Fruit fly (Drosophila melanogaster): ENCODE measurements around the gene Cyp6d5.

Gene Cyp6d5

DNA sequence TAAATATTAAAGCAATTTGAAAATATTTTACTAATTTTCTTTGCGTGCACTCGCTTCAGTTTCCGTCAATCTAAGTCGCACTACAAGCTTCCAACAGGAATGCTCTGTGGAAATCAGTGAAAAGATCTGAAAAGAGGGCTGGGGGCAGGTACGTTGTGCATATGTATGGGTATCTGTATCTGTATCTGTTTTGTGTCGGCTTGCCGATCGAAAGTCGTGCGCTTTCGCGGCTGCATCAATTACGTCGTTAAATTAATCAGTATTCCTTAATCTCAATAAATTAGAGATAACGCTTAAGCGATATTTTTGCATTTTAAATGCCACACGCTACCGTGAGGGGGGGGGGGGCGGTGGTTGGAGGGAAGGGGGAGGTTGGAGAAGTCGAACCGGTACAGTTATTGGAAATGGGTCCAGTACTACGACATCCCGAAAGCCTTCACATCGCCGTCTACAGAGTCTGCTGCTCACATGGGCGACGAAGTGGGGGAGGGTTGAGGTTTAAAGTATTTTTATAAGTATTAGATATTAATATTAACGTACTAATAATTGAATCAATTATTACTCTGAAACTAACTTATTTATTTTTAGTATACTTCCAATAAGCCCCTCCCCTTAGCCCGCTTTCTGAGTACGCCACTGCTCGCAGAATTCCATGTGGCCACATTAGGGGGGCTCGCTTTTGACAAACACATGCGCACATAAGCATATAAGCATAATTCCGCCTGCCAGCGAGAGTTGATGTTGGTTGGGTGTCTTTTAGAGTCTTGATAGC is 24.2 kb downstream of the Cyp6d5 start (continued):
- TF ChIP-seq Dek (tag; optimal IDR thresholded peaks at IDR 0.05) = peak; percentile 98
- TF ChIP-seq so (GFP tag; IDR thresholded peaks at IDR 0.05) = peak; percentile 98
- peak; percentile 74 for TF ChIP-seq ftz-f1 (GFP tag; optimal IDR thresholded peaks at IDR 0.05)
- peak; percentile 99 for TF ChIP-seq CG17359 (tag; optimal IDR thresholded peaks at IDR 0.05)
- peak; percentile 97 for TF ChIP-seq gce (GFP tag; IDR thresholded peaks at IDR 0.05)
- TF ChIP-seq hb (GFP tag; IDR thresholded peaks at IDR 0.05; ENCODE audit: partially characterized antibody) = no peak
- peak in 1 of 2 experiments; percentile 63 for TF ChIP-seq Hr78 (GFP tag; optimal IDR thresholded peaks at IDR 0.05)
- peak; percentile 58 for TF ChIP-seq maf-S (GFP tag; optimal IDR thresholded peaks at IDR 0.05)
- TF ChIP-seq CG9609 (GFP tag; optimal IDR thresholded peaks at IDR 0.05) = peak; percentile 65
- no peak for TF ChIP-seq cad (GFP tag; optimal IDR thresholded peaks at IDR 0.05)
- peak; percentile 94 for TF ChIP-seq CG4404 (GFP tag; IDR thresholded peaks at IDR 0.05)
- peak; percentile 87 for TF ChIP-seq Dad (GFP tag; optimal IDR thresholded peaks at IDR 0.05)
- TF ChIP-seq lov (optimal IDR thresholded peaks at IDR 0.05) = no peak
- peak; percentile 91 for TF ChIP-seq lov (GFP tag; IDR thresholded peaks at IDR 0.05)
- peak; percentile 95 for TF ChIP-seq CG43689 (GFP tag; IDR thresholded peaks at IDR 0.05)
- TF ChIP-seq CG9876 (GFP tag; optimal IDR thresholded peaks at IDR 0.05) = peak; percentile 61
- TF ChIP-seq insv (GFP tag; optimal IDR thresholded peaks at IDR 0.05) = peak in 1 of 2 experiments; percentile 59
- peak; percentile 93 for TF ChIP-seq Lim3 (GFP tag; IDR thresholded peaks at IDR 0.05)
- TF ChIP-seq Xrp1 (GFP tag; IDR thresholded peaks at IDR 0.05) = peak; percentile 98
- peak; percentile 64 for TF ChIP-seq her (GFP tag; optimal IDR thresholded peaks at IDR 0.05)
- no peak for TF ChIP-seq CG14965 (GFP tag; optimal IDR thresholded peaks at IDR 0.05; ENCODE audit: borderline replicate concordance)
- peak; percentile 95 for TF ChIP-seq CG32767 (GFP tag; IDR thresholded peaks at IDR 0.05)
- TF ChIP-seq HLHmδ (GFP tag; optimal IDR thresholded peaks at IDR 0.05) = no peak
- TF ChIP-seq ro (GFP tag; IDR thresholded peaks at IDR 0.05) = peak; percentile 96
- peak; percentile 94 for TF ChIP-seq GATAe (GFP tag; conservative IDR thresholded peaks at IDR 0.05)
- peak; percentile 76 for TF ChIP-seq CG15696 (tag; optimal IDR thresholded peaks at IDR 0.05)
- peak; percentile 81 for TF ChIP-seq CG14710 (tag; optimal IDR thresholded peaks at IDR 0.05)
- peak; percentile 85 for TF ChIP-seq aop (GFP tag; IDR thresholded peaks at IDR 0.05)
- TF ChIP-seq lab (GFP tag; optimal IDR thresholded peaks at IDR 0.05) = peak; percentile 99
- peak; percentile 93 for TF ChIP-seq CG16815 (GFP tag; optimal IDR thresholded peaks at IDR 0.05)
- TF ChIP-seq sc (optimal IDR thresholded peaks at IDR 0.05) = no peak
- TF ChIP-seq sc (GFP tag; optimal IDR thresholded peaks at IDR 0.05) = peak; percentile 91
- peak; percentile 12 for TF ChIP-seq pb (GFP tag; optimal IDR thresholded peaks at IDR 0.05)
- TF ChIP-seq CG10274 (GFP tag; optimal IDR thresholded peaks at IDR 0.05) = peak; percentile 92
- TF ChIP-seq CG13123 (GFP tag; optimal IDR thresholded peaks at IDR 0.05) = peak; percentile 92
- TF ChIP-seq Nf-YA (GFP tag; IDR thresholded peaks at IDR 0.05) = peak; percentile 93
- peak; percentile 93 for TF ChIP-seq peb (GFP tag; IDR thresholded peaks at IDR 0.05)
- TF ChIP-seq Chrac-16 (GFP tag; optimal IDR thresholded peaks at IDR 0.05) = peak; percentile 95
- TF ChIP-seq Asciz (GFP tag; optimal IDR thresholded peaks at IDR 0.05) = peak; percentile 96
- TF ChIP-seq hth (optimal IDR thresholded peaks at IDR 0.05) = no peak
- peak; percentile 89 for TF ChIP-seq ash1 (GFP tag; optimal IDR thresholded peaks at IDR 0.05)
- TF ChIP-seq CG9932 (GFP tag; IDR thresholded peaks at IDR 0.05) = peak; percentile 100
- no peak for TF ChIP-seq prd (optimal IDR thresholded peaks at IDR 0.05)
- TF ChIP-seq prd (GFP tag; IDR thresholded peaks at IDR 0.05) = peak; percentile 98
- TF ChIP-seq sisA (GFP tag; IDR thresholded peaks at IDR 0.05) = peak; percentile 98
- peak; percentile 93 for TF ChIP-seq zfh2 (GFP tag; optimal IDR thresholded peaks at IDR 0.05)
- peak in 1 of 2 experiments; percentile 94 for TF ChIP-seq eve (GFP tag; optimal IDR thresholded peaks at IDR 0.05)
- no peak for TF ChIP-seq Elba2 (GFP tag; optimal IDR thresholded peaks at IDR 0.05)
- TF ChIP-seq CG11695 (GFP tag; IDR thresholded peaks at IDR 0.05) = peak; percentile 97
- TF ChIP-seq CG11093 (GFP tag; IDR thresholded peaks at IDR 0.05) = peak; percentile 97
- no peak for TF ChIP-seq Dfd (GFP tag; optimal IDR thresholded peaks at IDR 0.05)
- TF ChIP-seq fru (optimal IDR thresholded peaks at IDR 0.05) = no peak

Measured in whole organism, embryonic.